Worm (Caenorhabditis elegans): ENCODE measurements around the gene lec-4.
A peak's percentile ranks its signal among the peaks of the same experiment; 100 is the strongest.

lec-4 gene

ce11 chrIII:3773173-3773572 is at the start of gene lec-4:
Gene lec-4, minus strand, starts transcription at chrIII:3773326.
- TF ChIP-seq aha-1 (tag) (peak; percentile 98), rbr-2 (tag; optimal IDR thresholded peaks at IDR 0.05) (peak; percentile 30), mes-2 (tag; optimal IDR thresholded peaks at IDR 0.05; ENCODE audit: poor library complexity, severe bottlenecking) (peak; percentile 57), pqm-1 (tag; optimal IDR thresholded peaks at IDR 0.05) (no peak), nhr-25 (tag; optimal IDR thresholded peaks at IDR 0.05; ENCODE audit: borderline replicate concordance, insufficient read depth) (peak; percentile 36), nhr-6 (tag; optimal IDR thresholded peaks at IDR 0.05) (peak; percentile 77), unc-62 (GFP tag; optimal IDR thresholded peaks at IDR 0.05 in 1 of 2) (peak in 1 of 2 experiments; percentile 79), unc-62 (tag; optimal IDR thresholded peaks at IDR 0.05) (no peak), hlh-11 (tag; optimal IDR thresholded peaks at IDR 0.05) (no peak), ZK546.5 (tag; optimal IDR thresholded peaks at IDR 0.05) (no peak), dpl-1 (GFP tag; optimal IDR thresholded peaks at IDR 0.05) (no peak), arid-1 (GFP tag; conservative IDR thresholded peaks at IDR 0.05) (no peak), R02D3.7 (tag; optimal IDR thresholded peaks at IDR 0.05) (no peak), aly-2 (tag; optimal IDR thresholded peaks at IDR 0.05) (no peak), nhr-237 (tag; optimal IDR thresholded peaks at IDR 0.05) (no peak), lin-13 (GFP tag; optimal IDR thresholded peaks at IDR 0.05) (no peak), lin-39 (tag; optimal IDR thresholded peaks at IDR 0.05) (no peak), egl-43 (GFP tag; IDR thresholded peaks at IDR 0.05) (no peak), dve-1 (tag; optimal IDR thresholded peaks at IDR 0.05; ENCODE audit: insufficient read depth) (peak; percentile 76), tra-1 (GFP tag; IDR thresholded peaks at IDR 0.05) (no peak), egl-27 (tag; optimal IDR thresholded peaks at IDR 0.05) (no peak), lsy-2 (tag; optimal IDR thresholded peaks at IDR 0.05) (peak; percentile 24 to 53), daf-16 (GFP tag; optimal IDR thresholded peaks at IDR 0.05) (peak in 1 of 2 experiments; percentile 82), daf-16 (tag; optimal IDR thresholded peaks at IDR 0.05) (peak; percentile 90), lin-38 (GFP tag; IDR thresholded peaks at IDR 0.05) (no peak), nhr-28 (tag; optimal IDR thresholded peaks at IDR 0.05) (peak; percentile 16), lin-29 (GFP tag; IDR thresholded peaks at IDR 0.05) (no peak), madf-9 (GFP tag; conservative IDR thresholded peaks at IDR 0.05) (no peak), nhr-11 (tag; optimal IDR thresholded peaks at IDR 0.05) (peak; percentile 69), hlh-30 (tag; optimal IDR thresholded peaks at IDR 0.05; ENCODE audit: insufficient read depth) (peak; percentile 26), daf-12 (tag; optimal IDR thresholded peaks at IDR 0.05) (no peak), nhr-77 (tag; optimal IDR thresholded peaks at IDR 0.05) (no peak), ces-1 (GFP tag; optimal IDR thresholded peaks at IDR 0.05) (no peak), pha-4 (GFP tag; IDR thresholded peaks at IDR 0.05) (no peak), pha-4 (tag; optimal IDR thresholded peaks at IDR 0.05) (peak; percentile 73), duxl-1 (tag; optimal IDR thresholded peaks at IDR 0.05; ENCODE audit: poor library complexity) (no peak), skn-1 (tag; optimal IDR thresholded peaks at IDR 0.05) (no peak), Y105C5A.15 (GFP tag; IDR thresholded peaks at IDR 0.05) (no peak), ceh-32 (tag; optimal IDR thresholded peaks at IDR 0.05; ENCODE audit: poor library complexity) (no peak), mxl-3 (GFP tag; optimal IDR thresholded peaks at IDR 0.05) (no peak), nhr-76 (tag; optimal IDR thresholded peaks at IDR 0.05) (no peak), D1046.2 (GFP tag; IDR thresholded peaks at IDR 0.05) (no peak), hmg-1.1 (GFP tag; IDR thresholded peaks at IDR 0.05) (peak; percentile 29; the same call in 1 of the 2 replicates), mdl-1 (tag; optimal IDR thresholded peaks at IDR 0.05) (peak in 1 of 2 experiments; percentile 61), hif-1 (tag; optimal IDR thresholded peaks at IDR 0.05) (no peak), daf-19 (GFP tag; conservative IDR thresholded peaks at IDR 0.05) (no peak), madf-5 (GFP tag; IDR thresholded peaks at IDR 0.05) (no peak), ctbp-1 (GFP tag; IDR thresholded peaks at IDR 0.05) (no peak), fos-1 (tag; optimal IDR thresholded peaks at IDR 0.05) (no peak), nhr-10 (tag; optimal IDR thresholded peaks at IDR 0.05) (no peak), mep-1 (tag; optimal IDR thresholded peaks at IDR 0.05) (peak; percentile 59)

Measured in whole organism, L4 larva.